1 worm cellular context compared by ENCODE assay signal in the genomic region with DNA sequence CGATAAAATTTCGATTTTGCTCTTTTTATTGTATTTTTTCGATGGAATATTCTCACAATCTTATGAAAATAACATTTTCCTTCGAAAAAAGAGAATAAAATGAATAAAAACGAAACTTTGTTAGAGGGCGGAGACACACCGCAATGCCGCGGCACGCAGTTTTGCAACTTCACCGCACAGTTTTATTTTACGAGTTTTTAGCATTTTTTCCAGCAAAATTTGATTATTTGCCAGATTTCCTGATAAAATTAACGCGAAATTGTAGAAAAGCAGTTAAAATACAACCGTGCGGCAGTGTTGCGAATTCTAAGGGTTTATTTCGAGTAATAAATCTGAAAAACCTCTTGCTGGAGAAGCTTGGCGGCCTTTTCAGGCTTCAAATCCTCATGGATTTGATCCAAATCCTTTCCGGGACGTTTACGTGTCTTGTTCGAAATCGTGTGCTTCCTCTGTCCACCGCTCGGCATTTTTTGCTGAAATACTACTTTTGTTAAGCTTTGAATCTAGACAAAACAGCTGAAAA.
A peak's percentile ranks its signal among the peaks of the same experiment; 100 is the strongest.
TF ChIP-seq lines count a peak whose summit lies in the region.

Gene znf-593 (minus strand): TSS at position 473 of the 523 bp plus-strand sequence.

TF ChIP-seq in whole organism, L1 larva, 84 proteins besides CTCF, POLR2A, EP300 and RAD21 (continued from another document):
- no peak for TF ChIP-seq sup-37 (GFP tag; optimal IDR thresholded peaks at IDR 0.05; lab: Kevin White, UChicago)
- no peak for TF ChIP-seq ceh-90 (tag; optimal IDR thresholded peaks at IDR 0.05; lab: Kevin White, UChicago)
- TF ChIP-seq ztf-4 (tag; optimal IDR thresholded peaks at IDR 0.05; lab: Kevin White, UChicago) = no peak
- TF ChIP-seq lin-14 (GFP tag; optimal IDR thresholded peaks at IDR 0.05; lab: Kevin White, UChicago) = no peak
- peak; percentile 50 for TF ChIP-seq nhr-85 (tag; lab: Kevin White, UChicago)
- TF ChIP-seq fkh-4 (tag; optimal IDR thresholded peaks at IDR 0.05; lab: Kevin White, UChicago; ENCODE audit: borderline replicate concordance) = no peak
- no peak for TF ChIP-seq nhr-237 (tag; optimal IDR thresholded peaks at IDR 0.05; lab: Kevin White, UChicago)
- TF ChIP-seq grh-1 (GFP tag; IDR thresholded peaks at IDR 0.05; lab: Robert Waterston, UW) = no peak
- peak in 1 of 3 experiments; percentile 0 for TF ChIP-seq dpl-1 (GFP tag; optimal IDR thresholded peaks at IDR 0.05; lab: Kevin White, UChicago)
- TF ChIP-seq lin-39 (tag; optimal IDR thresholded peaks at IDR 0.05; lab: Kevin White, UChicago) = no peak
- TF ChIP-seq mep-1 (tag; optimal IDR thresholded peaks at IDR 0.05; lab: Kevin White, UChicago) = no peak
- no peak for TF ChIP-seq snu-23 (GFP tag; optimal IDR thresholded peaks at IDR 0.05; lab: Kevin White, UChicago)
- TF ChIP-seq fos-1 (tag; optimal IDR thresholded peaks at IDR 0.05; lab: Kevin White, UChicago) = no peak
- TF ChIP-seq rnt-1 (tag; optimal IDR thresholded peaks at IDR 0.05; lab: Kevin White, UChicago) = peak; percentile 9
- no peak for TF ChIP-seq efl-1 (optimal IDR thresholded peaks at IDR 0.05; lab: Kevin White, UChicago)
- peak in 1 of 2 experiments; percentile 90 for TF ChIP-seq efl-1 (GFP tag; optimal IDR thresholded peaks at IDR 0.05 in 1 of 2; lab: Kevin White, UChicago)
- TF ChIP-seq lir-3 (tag; optimal IDR thresholded peaks at IDR 0.05; lab: Kevin White, UChicago; ENCODE audit: poor library complexity) = no peak
- TF ChIP-seq snpc-4 (tag; optimal IDR thresholded peaks at IDR 0.05; lab: Kevin White, UChicago) = no peak
- TF ChIP-seq mdl-1 (tag; optimal IDR thresholded peaks at IDR 0.05; lab: Kevin White, UChicago) = no peak
- no peak for TF ChIP-seq fkh-10 (GFP tag; optimal IDR thresholded peaks at IDR 0.05; lab: Kevin White, UChicago)
TF ChIP-seq in whole organism, L1 larva: peak in this region for 6.
